Fruit fly (Drosophila melanogaster) whole organism, embryonic: ENCODE measurements around the gene CG44044.

ENCODE experiments used
- Antp ChIP-seq: fragments of 200-800 bp; sonication (Bioruptor generic); optimal IDR thresholded peaks from 3 replicates; lab custom pipeline; 2016; ENCODE audit warnings: missing biosample characterization, missing genetic modification characterization
- CG10147 ChIP-seq: fragments of 200-800 bp; sonication (Bioruptor generic); optimal IDR thresholded peaks from 2 replicates; lab custom pipeline; 2019; ENCODE audit warnings: missing biosample characterization, mild to moderate bottlenecking, missing genetic modification characterization, moderate library complexity
- CG10321 ChIP-seq: fragments of 200-800 bp; sonication (Bioruptor generic); IDR thresholded peaks from 2 replicates; pipeline ENCODE4 v1.3.6; 2022; ENCODE audit warnings: missing biosample characterization, missing genetic modification characterization
- CG10431 ChIP-seq: fragments of 200-800 bp; sonication (Bioruptor generic); optimal IDR thresholded peaks from 3 replicates; lab custom pipeline; 2018; ENCODE audit warnings: missing biosample characterization, mild to moderate bottlenecking, missing genetic modification characterization
- CG13296 ChIP-seq: fragments of 200-800 bp; sonication (Bioruptor generic); optimal IDR thresholded peaks from 3 replicates; lab custom pipeline; 2018; ENCODE audit warnings: missing biosample characterization, mild to moderate bottlenecking, missing genetic modification characterization
- CG14667 ChIP-seq: fragments of 200-800 bp; sonication (Bioruptor generic); IDR thresholded peaks from 2 replicates; pipeline ENCODE4 v1.3.6; 2022; ENCODE audit warnings: missing biosample characterization, missing genetic modification characterization
- CG14710 ChIP-seq: fragments of 200-800 bp; sonication (Bioruptor generic); optimal IDR thresholded peaks from 3 replicates; lab custom pipeline; 2019; ENCODE audit warnings: missing biosample characterization, mild to moderate bottlenecking, missing genetic modification characterization, moderate library complexity
- CG15269 ChIP-seq: fragments of 200-800 bp; sonication (Bioruptor generic); optimal IDR thresholded peaks from 2 replicates; lab custom pipeline; 2018; ENCODE audit warnings: missing biosample characterization, mild to moderate bottlenecking, missing genetic modification characterization, moderate library complexity
- CG17385 ChIP-seq: fragments of 200-800 bp; sonication (Bioruptor generic); optimal IDR thresholded peaks from 3 replicates; lab custom pipeline; 2018; ENCODE audit warnings: missing biosample characterization, mild to moderate bottlenecking, missing genetic modification characterization
- CG32767 ChIP-seq: fragments of 200-800 bp; sonication (Bioruptor generic); IDR thresholded peaks from 2 replicates; pipeline ENCODE4 v1.3.6; 2022; ENCODE audit warnings: missing biosample characterization, missing genetic modification characterization
- CG34224 ChIP-seq: fragments of 200-800 bp; sonication (Bioruptor generic); IDR thresholded peaks from 3 replicates; pipeline ENCODE4 v1.3.6; 2022; ENCODE audit warnings: missing biosample characterization, missing genetic modification characterization; ENCODE audit not compliant: partially characterized antibody
- CG6854 ChIP-seq: fragments of 200-800 bp; sonication (Bioruptor generic); optimal IDR thresholded peaks from 3 replicates; lab custom pipeline; 2017; ENCODE audit warnings: missing biosample characterization, mild to moderate bottlenecking, missing genetic modification characterization
- CG8089 ChIP-seq: fragments of 200-800 bp; sonication (Bioruptor generic); optimal IDR thresholded peaks from 3 replicates; lab custom pipeline; 2016; ENCODE audit warnings: missing biosample characterization, missing genetic modification characterization
- CG8388 ChIP-seq: fragments of 200-800 bp; sonication (Bioruptor generic); optimal IDR thresholded peaks from 2 replicates; lab custom pipeline; 2019; ENCODE audit warnings: missing biosample characterization, mild to moderate bottlenecking, missing genetic modification characterization, moderate library complexity
- CG9437 ChIP-seq: fragments of 200-800 bp; sonication (Bioruptor generic); optimal IDR thresholded peaks from 2 replicates; lab custom pipeline; 2018; ENCODE audit warnings: missing biosample characterization, mild to moderate bottlenecking, missing genetic modification characterization
- CTCF ChIP-seq: fragments of 200-800 bp; sonication (Bioruptor generic); optimal IDR thresholded peaks from 2 replicates; lab custom pipeline; 2017; ENCODE audit warnings: missing biosample characterization, mild to moderate bottlenecking, missing genetic modification characterization, moderate library complexity
- D ChIP-seq, 2 experiments: fragments of 200-800 bp in 1 of 2; fragments of >200 bp in 1 of 2; sonication (Bioruptor generic) in 1 of 2; optimal IDR thresholded peaks; 2 replicates in 1 of 2; 3 replicates in 1 of 2; lab custom pipeline; 2017; ENCODE audit warnings: mild to moderate bottlenecking in 1 of 2, missing biosample characterization in 1 of 2, missing genetic modification characterization in 1 of 2, missing genetic modification reagents in 1 of 2
- D19A ChIP-seq: fragments of 200-800 bp; optimal IDR thresholded peaks from 3 replicates; lab custom pipeline; 2019; ENCODE audit warnings: missing biosample characterization, mild to moderate bottlenecking, missing genetic modification characterization, moderate library complexity
- Eip74EF ChIP-seq, 2 experiments: fragments of 200-800 bp in 1 of 2; fragments of >200 bp in 1 of 2; sonication (Bioruptor generic) in 1 of 2; optimal IDR thresholded peaks; 2 replicates each; lab custom pipeline; 2017 to 2019; ENCODE audit warnings: missing biosample characterization in 2 of 2, missing genetic modification characterization in 2 of 2, mild to moderate bottlenecking in 1 of 2, moderate library complexity in 1 of 2
- HLH3B ChIP-seq: fragments of 200-800 bp; sonication (Bioruptor generic); IDR thresholded peaks from 2 replicates; pipeline ENCODE4 v1.3.6; 2022; ENCODE audit warnings: missing biosample characterization, missing genetic modification characterization
- HLH4C ChIP-seq: fragments of 200-800 bp; sonication (Bioruptor generic); IDR thresholded peaks from 3 replicates; pipeline ENCODE4 v1.3.6; 2022; ENCODE audit warnings: missing biosample characterization, missing genetic modification characterization; ENCODE audit not compliant: partially characterized antibody
- Kr ChIP-seq: fragments of 200-800 bp; sonication (Bioruptor generic); optimal IDR thresholded peaks from 2 replicates; lab custom pipeline; 2017; ENCODE audit warnings: missing biosample characterization, mild to moderate bottlenecking, missing genetic modification characterization
- Ptx1 ChIP-seq: fragments of 200-800 bp; sonication (Bioruptor generic); IDR thresholded peaks from 2 replicates; pipeline ENCODE4 v1.3.6; 2022; ENCODE audit warnings: missing biosample characterization, missing genetic modification characterization
- Scr ChIP-seq: fragments of 200-800 bp; sonication (Bioruptor generic); IDR thresholded peaks from 2 replicates; pipeline ENCODE4 v1.3.6; 2022; ENCODE audit warnings: missing biosample characterization, missing genetic modification characterization; ENCODE audit not compliant: partially characterized antibody
- Sox102F ChIP-seq: fragments of 200-800 bp; sonication (Bioruptor generic); optimal IDR thresholded peaks from 2 replicates; lab custom pipeline; 2018; ENCODE audit warnings: missing biosample characterization, mild to moderate bottlenecking, missing genetic modification characterization, moderate library complexity
- Xrp1 ChIP-seq: fragments of 200-800 bp; sonication (Bioruptor generic); IDR thresholded peaks from 2 replicates; pipeline ENCODE4 v1.3.6; 2022; ENCODE audit warnings: missing biosample characterization, missing genetic modification characterization
- bbx ChIP-seq: fragments of 200-800 bp; sonication (Bioruptor generic); IDR thresholded peaks from 2 replicates; pipeline ENCODE4 v1.3.6; 2022; ENCODE audit warnings: missing biosample characterization, missing genetic modification characterization; ENCODE audit not compliant: partially characterized antibody
- bsh ChIP-seq, 2 experiments: fragments of 200-800 bp; sonication (Bioruptor generic); optimal IDR thresholded peaks; 2 replicates each; lab custom pipeline; 2017 to 2018; ENCODE audit warnings: mild to moderate bottlenecking in 2 of 2, missing biosample characterization in 2 of 2, missing genetic modification characterization in 2 of 2, moderate library complexity in 1 of 2
- da ChIP-seq: fragments of 200-800 bp; sonication (Bioruptor generic); optimal IDR thresholded peaks from 2 replicates; lab custom pipeline; 2016; ENCODE audit warnings: missing biosample characterization, missing genetic modification characterization
- emc ChIP-seq: fragments of 200-800 bp; sonication (Bioruptor generic); optimal IDR thresholded peaks from 2 replicates; lab custom pipeline; 2016; ENCODE audit warnings: missing biosample characterization, missing genetic modification characterization
- ewg ChIP-seq: fragments of 200-800 bp; sonication (Bioruptor generic); optimal IDR thresholded peaks from 3 replicates; lab custom pipeline; 2017; ENCODE audit warnings: mild to moderate bottlenecking, missing biosample characterization, missing genetic modification reagents, missing genetic modification characterization
- h ChIP-seq: fragments of >200 bp; optimal IDR thresholded peaks from 2 replicates; lab custom pipeline; 2017
- kni ChIP-seq: fragments of 200-800 bp; sonication (Bioruptor generic); optimal IDR thresholded peaks from 3 replicates; lab custom pipeline; 2017; ENCODE audit warnings: mild to moderate bottlenecking, missing biosample characterization, missing genetic modification reagents, missing genetic modification characterization
- lov ChIP-seq, 2 experiments: fragments of 200-800 bp in 1 of 2; fragments of >200 bp in 1 of 2; sonication (Bioruptor generic) in 1 of 2; IDR thresholded peaks in 1 of 2; optimal IDR thresholded peaks in 1 of 2; 2 replicates in 1 of 2; 3 replicates in 1 of 2; pipeline versions ENCODE4 v1.3.6 to Lab custom; 2017 to 2022; ENCODE audit warnings: missing biosample characterization in 1 of 2, missing genetic modification characterization in 1 of 2
- mirr ChIP-seq: fragments of 200-800 bp; sonication (Bioruptor generic); optimal IDR thresholded peaks from 3 replicates; lab custom pipeline; 2018; ENCODE audit warnings: missing biosample characterization, mild to moderate bottlenecking, missing genetic modification characterization
- mld ChIP-seq: fragments of 200-800 bp; sonication (Bioruptor generic); IDR thresholded peaks from 3 replicates; pipeline ENCODE4 v1.3.6; 2022; ENCODE audit warnings: missing biosample characterization, missing genetic modification characterization; ENCODE audit not compliant: partially characterized antibody
- nmo ChIP-seq: fragments of 200-800 bp; sonication (Bioruptor generic); optimal IDR thresholded peaks from 2 replicates; lab custom pipeline; 2018; ENCODE audit warnings: missing biosample characterization, mild to moderate bottlenecking, missing genetic modification characterization, moderate library complexity
- phol ChIP-seq: fragments of 200-800 bp; sonication (Bioruptor generic); optimal IDR thresholded peaks from 3 replicates; lab custom pipeline; 2018; ENCODE audit warnings: missing biosample characterization, mild to moderate bottlenecking, missing genetic modification characterization, moderate library complexity
- sens ChIP-seq: fragments of 200-800 bp; sonication (Bioruptor generic); peaks from one replicate; lab custom pipeline; 2016; ENCODE audit warnings: missing biosample characterization, missing genetic modification characterization
- sim ChIP-seq: fragments of 200-800 bp; sonication (Bioruptor generic); IDR thresholded peaks from 2 replicates; pipeline ENCODE4 v1.3.6; 2022; ENCODE audit warnings: missing biosample characterization, missing genetic modification characterization

CG44044 gene

DNA sequence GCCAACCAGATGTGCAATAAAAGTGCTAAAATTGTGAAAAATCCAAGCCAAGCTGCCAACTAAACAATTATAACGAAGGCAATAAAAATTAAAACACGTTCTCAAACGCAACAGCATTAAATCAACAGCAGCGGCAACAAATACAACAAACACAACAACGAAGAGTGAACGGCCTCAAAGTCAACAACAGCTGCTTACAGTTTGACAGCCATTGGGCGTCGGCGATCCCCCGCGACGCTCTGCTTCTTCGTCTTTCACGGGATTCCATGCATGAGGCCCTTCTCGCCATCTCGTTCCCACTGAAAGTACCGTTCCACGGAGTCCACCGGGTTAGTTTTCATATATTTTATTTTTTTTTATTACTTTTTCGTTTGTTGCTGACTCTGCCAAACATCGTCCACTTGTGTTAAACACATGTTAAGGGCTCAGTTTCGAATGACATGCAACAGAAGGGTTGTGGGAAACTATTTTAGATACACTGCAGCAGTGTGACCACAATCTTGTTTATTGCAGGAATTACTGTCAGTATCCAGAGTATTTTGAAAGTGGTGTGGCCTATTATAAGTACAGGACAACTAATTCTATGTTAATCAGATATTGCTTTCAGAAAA, 39.5 kb upstream of the CG44044 start (continued):
- TF ChIP-seq emc (GFP tag; lab: Kevin White, UChicago): no peak
- no peak for TF ChIP-seq CG6854 (GFP tag; lab: Kevin White, UChicago)
- TF ChIP-seq CG14667 (GFP tag; lab: Robert Waterston, UW): no peak
- no peak for TF ChIP-seq CG10431 (GFP tag; lab: Kevin White, UChicago)
- TF ChIP-seq bbx: no peak
- peak; percentile 33; the same call in 1 of the 2 replicates for TF ChIP-seq CG32767 (GFP tag; lab: Robert Waterston, UW)
- no peak for TF ChIP-seq Ptx1
- TF ChIP-seq Scr (GFP tag; lab: Robert Waterston, UW): no peak
- no peak for TF ChIP-seq CG9437 (GFP tag; lab: Kevin White, UChicago)
- no peak for TF ChIP-seq CG10147 (GFP tag; lab: Kevin White, UChicago)
- TF ChIP-seq lov (optimal IDR thresholded peaks at IDR 0.05; lab: Kevin White, UChicago): no peak
- 0 out of 3 replicates have a peak, but pooled peaks have one; percentile 54 for TF ChIP-seq lov (GFP tag; IDR thresholded peaks at IDR 0.05; lab: Robert Waterston, UW)
- no peak for TF ChIP-seq CG34224 (GFP tag; lab: Robert Waterston, UW)
- TF ChIP-seq da (GFP tag; lab: Kevin White, UChicago): peak; percentile 52
- TF ChIP-seq HLH4C (GFP tag; lab: Robert Waterston, UW): no peak
- peak; percentile 83 for TF ChIP-seq Kr (GFP tag; lab: Kevin White, UChicago)
- TF ChIP-seq nmo (GFP tag; lab: Kevin White, UChicago): no peak
- no peak for TF ChIP-seq sim
- TF ChIP-seq mirr (GFP tag; lab: Kevin White, UChicago): no peak
- TF ChIP-seq CG14710 (tag; lab: Kevin White, UChicago): peak; percentile 96
- TF ChIP-seq CG8388 (GFP tag; lab: Kevin White, UChicago): no peak
- TF ChIP-seq HLH3B: no peak
- TF ChIP-seq CTCF: no peak
- TF ChIP-seq Eip74EF (GFP tag; optimal IDR thresholded peaks at IDR 0.05; lab: Kevin White, UChicago): no peak
- no peak for TF ChIP-seq Antp (GFP tag; lab: Kevin White, UChicago)
- TF ChIP-seq CG17385 (GFP tag; lab: Kevin White, UChicago): peak; percentile 81
- no peak for TF ChIP-seq CG8089 (GFP tag; lab: Kevin White, UChicago)
- peak; percentile 81 for TF ChIP-seq kni (GFP tag; lab: Kevin White, UChicago)
- TF ChIP-seq CG10321 (GFP tag; lab: Robert Waterston, UW): peak; percentile 32; the same call in 1 of the 2 replicates
- TF ChIP-seq sens (GFP tag; lab: Kevin White, UChicago): peak; percentile 58
- no peak for TF ChIP-seq Sox102F
- no peak for TF ChIP-seq h (lab: Kevin White, UChicago)
- TF ChIP-seq CG15269 (tag; lab: Kevin White, UChicago): no peak
- TF ChIP-seq CG13296 (GFP tag; lab: Kevin White, UChicago): no peak
- peak in 1 of 2 experiments; percentile 12 for TF ChIP-seq bsh (GFP tag; optimal IDR thresholded peaks at IDR 0.05; lab: Kevin White, UChicago)

DNA sequence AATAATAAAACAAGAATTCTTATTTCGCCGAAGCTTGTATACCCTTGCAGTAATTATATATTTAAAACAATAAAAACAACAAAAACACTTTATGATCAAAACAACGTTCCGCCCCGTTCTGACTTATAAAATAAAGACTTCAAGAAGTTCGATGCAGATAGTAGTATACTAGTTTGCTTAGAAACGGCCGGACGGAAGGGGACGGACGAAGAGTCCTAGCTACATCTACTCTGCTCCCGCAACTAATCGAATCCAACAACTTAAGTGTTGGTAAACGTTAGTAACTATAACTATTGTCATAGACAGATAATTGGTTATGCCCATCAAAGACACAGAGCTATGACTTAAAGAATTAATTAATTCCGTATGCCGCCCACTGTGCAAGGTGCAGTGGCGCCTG, 37.2 kb upstream of the CG44044 start:
- TF ChIP-seq mld (GFP tag; lab: Robert Waterston, UW) (no peak), D19A (tag; lab: Kevin White, UChicago) (peak; percentile 61), sens (GFP tag; lab: Kevin White, UChicago) (peak; percentile 60), D (optimal IDR thresholded peaks at IDR 0.05; lab: Kevin White, UChicago) (no peak), D (GFP tag; optimal IDR thresholded peaks at IDR 0.05; lab: Kevin White, UChicago) (peak; percentile 11), phol (tag; lab: Kevin White, UChicago) (peak; percentile 3), Xrp1 (0 out of 2 replicates have a peak, but pooled peaks have one; percentile 7), ewg (GFP tag; lab: Kevin White, UChicago) (no peak)
